Fruit fly (Drosophila melanogaster) whole organism, embryonic: ENCODE measurements around the gene idc.

Experiments used
- CG14710 ChIP-seq: fragments of 200-800 bp; sonication (Bioruptor generic); optimal IDR thresholded peaks from 3 replicates; lab custom pipeline; 2019; ENCODE audit warnings: missing biosample characterization, mild to moderate bottlenecking, missing genetic modification characterization, moderate library complexity
- CG2129 ChIP-seq: fragments of 200-800 bp; sonication (Bioruptor generic); IDR thresholded peaks from 2 replicates; pipeline ENCODE4 v1.3.6; 2022; ENCODE audit warnings: missing biosample characterization, missing genetic modification characterization; ENCODE audit not compliant: partially characterized antibody
- CG42726 ChIP-seq: fragments of 200-800 bp; sonication (Bioruptor generic); IDR thresholded peaks from 2 replicates; pipeline ENCODE4 v1.3.6; 2022; ENCODE audit warnings: missing biosample characterization, missing genetic modification characterization; ENCODE audit not compliant: partially characterized antibody
- Hey ChIP-seq: fragments of 200-800 bp; sonication (Bioruptor generic); optimal IDR thresholded peaks from 3 replicates; lab custom pipeline; 2018; ENCODE audit warnings: missing biosample characterization, mild to moderate bottlenecking, missing genetic modification characterization
- Kr ChIP-seq: fragments of 200-800 bp; sonication (Bioruptor generic); optimal IDR thresholded peaks from 2 replicates; lab custom pipeline; 2017; ENCODE audit warnings: missing biosample characterization, mild to moderate bottlenecking, missing genetic modification characterization
- NfI ChIP-seq: fragments of 200-800 bp; sonication (Bioruptor generic); optimal IDR thresholded peaks from 3 replicates; lab custom pipeline; 2018; ENCODE audit warnings: missing biosample characterization, mild to moderate bottlenecking, missing genetic modification characterization, moderate library complexity
- al ChIP-seq: fragments of 200-800 bp; sonication (Bioruptor generic); IDR thresholded peaks from 2 replicates; pipeline ENCODE4 v1.3.6; 2022; ENCODE audit warnings: missing biosample characterization, missing genetic modification characterization
- ewg ChIP-seq: fragments of 200-800 bp; sonication (Bioruptor generic); optimal IDR thresholded peaks from 3 replicates; lab custom pipeline; 2017; ENCODE audit warnings: mild to moderate bottlenecking, missing biosample characterization, missing genetic modification reagents, missing genetic modification characterization
- inv ChIP-seq: fragments of 200-800 bp; sonication (Bioruptor generic); IDR thresholded peaks from 2 replicates; pipeline ENCODE4 v1.3.6; 2022; ENCODE audit warnings: missing biosample characterization, missing genetic modification characterization; ENCODE audit not compliant: partially characterized antibody
- row ChIP-seq: fragments of 200-800 bp; sonication (Bioruptor generic); IDR thresholded peaks from 3 replicates; pipeline ENCODE4 v1.3.6; 2022; ENCODE audit warnings: missing biosample characterization, missing genetic modification characterization
- run ChIP-seq: fragments of 200-800 bp; sonication (Bioruptor generic); optimal IDR thresholded peaks from 3 replicates; lab custom pipeline; 2018; ENCODE audit warnings: missing biosample characterization, mild to moderate bottlenecking, missing genetic modification characterization
- sna ChIP-seq: fragments of 200-800 bp; sonication (Bioruptor generic); IDR thresholded peaks from 2 replicates; pipeline ENCODE4 v1.3.6; 2022; ENCODE audit warnings: missing biosample characterization, missing genetic modification characterization; ENCODE audit not compliant: partially characterized antibody
- wek ChIP-seq: fragments of 200-800 bp; sonication (Bioruptor generic); optimal IDR thresholded peaks from 3 replicates; lab custom pipeline; 2018; ENCODE audit warnings: missing biosample characterization, mild to moderate bottlenecking, missing genetic modification characterization, moderate library complexity

DNA sequence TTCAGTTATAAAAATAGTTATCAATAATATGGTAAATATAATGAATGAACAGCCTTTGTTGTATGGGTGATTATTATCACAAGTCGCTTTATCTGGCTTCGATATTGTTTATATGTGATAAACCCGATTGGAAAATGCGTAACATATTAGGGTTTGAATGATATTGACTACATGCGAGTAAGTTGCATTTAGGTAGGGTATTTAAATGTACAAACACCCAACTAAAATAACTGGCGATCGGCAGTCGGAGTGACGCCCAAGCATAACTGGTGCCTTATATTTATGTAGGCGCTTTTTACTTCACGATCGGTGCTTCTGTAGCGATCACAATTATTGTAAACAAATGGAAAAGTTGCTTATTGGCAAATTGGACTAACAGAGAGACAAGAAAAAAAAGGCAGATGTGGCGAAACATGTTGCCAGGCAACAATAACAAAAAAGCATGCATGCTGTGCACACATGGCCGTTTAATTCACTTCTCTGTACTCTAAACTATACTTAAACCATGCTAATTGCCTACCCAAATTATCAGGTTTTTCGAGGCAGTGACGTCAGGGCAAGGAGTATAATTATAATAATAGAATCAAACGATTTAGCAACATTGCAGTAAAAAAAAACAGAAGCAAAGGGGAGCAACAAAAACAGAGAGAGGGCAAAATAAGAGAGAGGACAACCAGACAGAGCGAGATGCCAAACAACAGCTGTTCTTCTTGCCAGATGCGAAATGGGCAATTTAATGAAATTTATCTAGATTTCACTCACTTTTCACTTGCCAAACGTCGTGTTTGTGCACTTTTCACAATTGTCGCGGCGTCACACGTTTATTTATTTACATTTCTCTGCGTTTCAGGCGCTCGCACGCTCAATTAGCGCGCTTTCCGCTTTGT lies 24.0 kb upstream of the idc start:
- TF ChIP-seq sna (GFP tag; lab: Robert Waterston, UW) (no peak), wek (GFP tag; lab: Kevin White, UChicago) (no peak), Hey (no peak), al (GFP tag; lab: Robert Waterston, UW) (no peak), NfI (GFP tag; lab: Kevin White, UChicago) (no peak), Kr (GFP tag; lab: Kevin White, UChicago) (no peak), ewg (GFP tag; lab: Kevin White, UChicago) (no peak), inv (GFP tag; lab: Robert Waterston, UW) (no peak), CG2129 (no peak), CG14710 (tag; lab: Kevin White, UChicago) (no peak), row (GFP tag; lab: Robert Waterston, UW) (no peak), run (tag; lab: Kevin White, UChicago) (no peak), CG42726 (GFP tag; lab: Robert Waterston, UW) (no peak)
